Worm (Caenorhabditis elegans): ENCODE results near the gene F40A3.6.

The F40A3.6 gene

DNA sequence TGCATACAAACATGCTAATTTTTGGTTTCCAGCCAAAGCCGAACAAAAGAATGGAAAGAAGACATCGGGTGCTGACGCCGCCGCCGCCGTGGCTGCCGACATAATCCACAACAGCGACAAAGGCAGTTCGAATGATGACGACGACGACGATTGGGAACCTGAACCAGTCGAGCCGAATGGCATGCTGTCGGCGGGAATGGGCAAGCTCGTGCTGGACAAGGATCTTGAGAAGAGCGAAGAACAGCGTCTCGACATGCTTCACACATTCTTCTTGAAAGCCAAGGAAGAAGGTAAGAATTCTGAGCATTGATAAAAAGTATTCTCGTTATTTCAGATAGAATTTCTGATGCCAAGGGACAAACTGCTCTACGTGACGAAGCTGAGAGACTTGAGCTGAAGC, 37.0 kb downstream of the F40A3.6 start:
- TF ChIP-seq tra-4 (tag; optimal IDR thresholded peaks at IDR 0.05) (no peak), hmg-4 (GFP tag; optimal IDR thresholded peaks at IDR 0.05) (no peak), F13C5.2 (tag; optimal IDR thresholded peaks at IDR 0.05) (no peak), hmbx-1 (tag; optimal IDR thresholded peaks at IDR 0.05) (no peak), ceh-36 (tag; optimal IDR thresholded peaks at IDR 0.05) (no peak), flt-1 (GFP tag; IDR thresholded peaks at IDR 0.05) (no peak), ets-7 (tag; optimal IDR thresholded peaks at IDR 0.05) (no peak), tbx-37 (GFP tag; conservative IDR thresholded peaks at IDR 0.05) (no peak)

DNA sequence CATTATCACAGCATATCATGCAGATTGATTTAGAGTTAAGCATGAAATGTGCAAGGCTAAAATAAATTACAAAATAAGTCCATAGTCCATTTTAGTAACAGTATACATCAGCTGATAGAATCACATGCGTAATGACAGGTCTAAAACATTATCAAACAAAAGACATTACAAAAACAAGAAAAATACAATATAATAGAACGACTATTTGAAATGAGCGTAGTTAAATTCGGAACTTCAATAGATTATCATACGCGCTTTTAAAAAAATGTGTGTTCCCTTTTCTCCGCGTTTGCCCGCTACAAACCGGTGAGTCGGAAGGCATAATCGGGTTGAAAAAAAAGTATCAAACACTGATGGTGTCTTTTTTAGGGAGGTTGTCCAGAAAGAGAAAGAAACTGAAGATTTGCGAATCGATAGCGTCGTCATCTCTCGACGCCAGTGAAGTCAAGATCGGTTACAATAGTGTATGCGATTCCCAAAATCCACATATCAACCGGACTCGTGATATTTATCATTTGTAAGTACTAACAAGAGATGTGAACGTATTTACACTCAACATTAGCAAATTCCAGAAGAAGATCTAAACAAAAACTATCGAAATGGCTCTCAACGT, 38.2 kb downstream of the F40A3.6 start, which contains the start of gene C37C3.2:
Gene C37C3.2 (plus strand): TSS at position 563 of the 613 bp plus-strand sequence.
- no peak for TF ChIP-seq hmg-4 (GFP tag; optimal IDR thresholded peaks at IDR 0.05)
- no peak for TF ChIP-seq sea-1 (GFP tag; conservative IDR thresholded peaks at IDR 0.05)
- TF ChIP-seq pes-1 (GFP tag; IDR thresholded peaks at IDR 0.05), result no peak
- no peak for TF ChIP-seq ets-7 (tag; optimal IDR thresholded peaks at IDR 0.05)
- TF ChIP-seq ceh-13 (GFP tag; optimal IDR thresholded peaks at IDR 0.05), result no peak
- TF ChIP-seq B0310.2 (tag; optimal IDR thresholded peaks at IDR 0.05), result no peak
- no peak for TF ChIP-seq aly-1 (tag; optimal IDR thresholded peaks at IDR 0.05)
- no peak for TF ChIP-seq flt-1 (GFP tag; IDR thresholded peaks at IDR 0.05)
- no peak for TF ChIP-seq ceh-36 (tag; optimal IDR thresholded peaks at IDR 0.05)
- TF ChIP-seq tbx-11 (GFP tag; IDR thresholded peaks at IDR 0.05), result no peak
- no peak for TF ChIP-seq tra-4 (tag; optimal IDR thresholded peaks at IDR 0.05)
- TF ChIP-seq hmbx-1 (tag; optimal IDR thresholded peaks at IDR 0.05), result no peak
- TF ChIP-seq scrt-1 (GFP tag; IDR thresholded peaks at IDR 0.05), result no peak
- TF ChIP-seq tbx-37 (GFP tag; conservative IDR thresholded peaks at IDR 0.05), result no peak
- TF ChIP-seq F13C5.2 (tag; optimal IDR thresholded peaks at IDR 0.05), result no peak
- no peak for TF ChIP-seq hnd-1 (tag; optimal IDR thresholded peaks at IDR 0.05)
- TF ChIP-seq ama-1 (optimal IDR thresholded peaks at IDR 0.05), result no peak

- TF ChIP-seq B0310.2 (tag; optimal IDR thresholded peaks at IDR 0.05) (no peak), ets-7 (tag; optimal IDR thresholded peaks at IDR 0.05) (no peak), ama-1 (optimal IDR thresholded peaks at IDR 0.05) (no peak), scrt-1 (GFP tag; IDR thresholded peaks at IDR 0.05) (no peak), hmbx-1 (tag; optimal IDR thresholded peaks at IDR 0.05) (no peak), F13C5.2 (tag; optimal IDR thresholded peaks at IDR 0.05) (peak; percentile 75), flt-1 (GFP tag; IDR thresholded peaks at IDR 0.05) (no peak), hmg-4 (GFP tag; optimal IDR thresholded peaks at IDR 0.05) (peak; percentile 25)
Observed at ce11 chrV:7854603-7855002, 39.1 kb downstream of the F40A3.6 start, which contains the start of the genes C37C3.9 and C37C3.18. Gene C37C3.9, minus strand, starts transcription at chrV:7854700. Gene C37C3.18, plus strand, starts transcription at chrV:7854993.

DNA sequence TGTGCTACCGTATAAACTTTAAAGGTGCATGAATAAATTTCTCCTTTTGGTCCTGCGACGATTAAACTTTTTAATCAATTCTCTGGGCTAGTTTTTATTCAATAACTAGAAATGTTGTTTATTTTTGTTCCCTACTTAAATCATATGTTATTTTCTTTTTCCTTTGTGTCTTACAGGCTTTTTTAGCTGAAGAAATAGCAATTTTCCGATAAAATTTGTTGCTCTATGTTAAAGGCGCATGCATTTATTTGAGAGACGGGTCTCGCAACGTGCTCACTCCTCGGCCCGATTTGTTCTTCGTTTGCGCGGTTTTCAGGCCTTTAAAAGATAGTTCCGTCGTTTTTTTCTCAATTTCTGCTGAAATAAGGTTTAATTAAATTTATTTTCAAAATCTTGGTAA, 39.8 kb downstream of the F40A3.6 start:
- TF ChIP-seq ceh-36 (tag; optimal IDR thresholded peaks at IDR 0.05) (no peak), F13C5.2 (tag; optimal IDR thresholded peaks at IDR 0.05) (no peak), aly-1 (tag; optimal IDR thresholded peaks at IDR 0.05) (no peak), ama-1 (optimal IDR thresholded peaks at IDR 0.05) (no peak), flt-1 (GFP tag; IDR thresholded peaks at IDR 0.05) (no peak)

DNA sequence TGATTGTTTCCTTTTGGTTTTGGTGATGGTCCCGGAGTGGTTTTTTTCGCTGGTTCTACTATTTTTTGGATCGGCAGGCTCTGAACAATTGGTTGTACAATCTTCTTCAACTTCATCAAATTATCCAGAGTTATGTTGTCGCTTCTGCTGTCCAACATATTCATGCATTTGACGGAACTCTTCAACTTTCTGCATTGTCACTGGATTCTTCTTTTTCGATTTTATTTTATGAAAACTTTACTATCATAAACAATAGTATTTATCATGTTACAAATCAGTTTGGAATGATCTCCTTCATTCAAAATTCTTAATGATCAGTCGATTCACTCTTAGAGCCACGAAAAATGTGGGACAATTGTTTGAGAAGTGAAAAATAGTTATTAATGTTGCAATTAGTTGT, 41.6 kb downstream of the F40A3.6 start:
- TF ChIP-seq pes-1 (GFP tag; IDR thresholded peaks at IDR 0.05), result no peak
- no peak for TF ChIP-seq scrt-1 (GFP tag; IDR thresholded peaks at IDR 0.05)
- TF ChIP-seq ceh-36 (tag; optimal IDR thresholded peaks at IDR 0.05), result no peak
- TF ChIP-seq hmg-4 (GFP tag; optimal IDR thresholded peaks at IDR 0.05), result no peak
- TF ChIP-seq B0310.2 (tag; optimal IDR thresholded peaks at IDR 0.05), result no peak

- no peak for TF ChIP-seq F13C5.2 (tag; optimal IDR thresholded peaks at IDR 0.05)
- TF ChIP-seq tra-4 (tag; optimal IDR thresholded peaks at IDR 0.05), result no peak
- TF ChIP-seq sea-1 (GFP tag; conservative IDR thresholded peaks at IDR 0.05), result 0 out of 2 replicates have a peak, but pooled peaks have one; percentile 7
- TF ChIP-seq scrt-1 (GFP tag; IDR thresholded peaks at IDR 0.05), result 0 out of 2 replicates have a peak, but pooled peaks have one; percentile 7
- peak; percentile 1 for TF ChIP-seq hmg-4 (GFP tag; optimal IDR thresholded peaks at IDR 0.05)
- no peak for TF ChIP-seq tbx-37 (GFP tag; conservative IDR thresholded peaks at IDR 0.05)
Observed at ce11 chrV:7848251-7848650, 45.4 kb downstream of the F40A3.6 start.

DNA sequence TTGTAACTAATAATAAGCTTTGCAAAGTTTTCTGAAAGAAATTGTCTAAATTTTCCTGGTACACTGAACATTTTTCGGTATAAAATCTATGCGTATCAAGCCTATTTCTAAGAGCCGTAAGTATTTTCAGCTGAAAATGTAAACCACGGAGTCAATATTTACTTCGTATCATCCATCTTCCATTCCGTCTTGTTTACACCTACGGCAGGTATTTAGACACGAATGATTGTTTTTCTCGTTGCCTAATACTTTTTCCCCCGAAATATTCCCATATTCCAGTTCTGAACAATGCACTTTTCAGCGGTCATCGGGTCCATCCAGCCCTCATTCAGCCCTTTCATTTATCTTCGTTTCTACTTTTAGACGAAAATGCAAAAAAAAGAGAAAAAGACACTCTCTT, 46.0 kb downstream of the F40A3.6 start:
- TF ChIP-seq tbx-37 (GFP tag; conservative IDR thresholded peaks at IDR 0.05) (no peak), ama-1 (optimal IDR thresholded peaks at IDR 0.05) (no peak), F13C5.2 (tag; optimal IDR thresholded peaks at IDR 0.05) (no peak), tra-4 (tag; optimal IDR thresholded peaks at IDR 0.05) (no peak), B0310.2 (tag; optimal IDR thresholded peaks at IDR 0.05) (no peak), ets-7 (tag; optimal IDR thresholded peaks at IDR 0.05) (no peak), hnd-1 (tag; optimal IDR thresholded peaks at IDR 0.05) (no peak), hmg-4 (GFP tag; optimal IDR thresholded peaks at IDR 0.05) (no peak), ceh-13 (GFP tag; optimal IDR thresholded peaks at IDR 0.05) (no peak), hmbx-1 (tag; optimal IDR thresholded peaks at IDR 0.05) (no peak)

ce11 chrV:7847170-7847569, 46.5 kb downstream of the F40A3.6 start, which contains the start of gene memo-1:
Gene memo-1, minus strand, starts transcription at chrV:7847171.
- TF ChIP-seq pes-1 (GFP tag; IDR thresholded peaks at IDR 0.05) (no peak), aly-1 (tag; optimal IDR thresholded peaks at IDR 0.05) (no peak), hmbx-1 (tag; optimal IDR thresholded peaks at IDR 0.05) (no peak), tbx-37 (GFP tag; conservative IDR thresholded peaks at IDR 0.05) (no peak), ceh-13 (GFP tag; optimal IDR thresholded peaks at IDR 0.05) (no peak), tbx-11 (GFP tag; IDR thresholded peaks at IDR 0.05) (no peak), flt-1 (GFP tag; IDR thresholded peaks at IDR 0.05) (no peak), ceh-36 (tag; optimal IDR thresholded peaks at IDR 0.05) (no peak)
